Worm (Caenorhabditis elegans) whole organism, L1 larva: ENCODE measurements around the gene ctsa-3.2.

ENCODE experiments used
- ceh-82 ChIP-seq, 3 experiments: fragments of 150-350 bp in 1 of 3; sonication (generic microtip) in 2 of 3; optimal IDR thresholded peaks; 2 replicates each; lab custom pipeline; 2014 to 2017; ENCODE audit warnings: missing biosample characterization in 3 of 3, missing genetic modification characterization in 3 of 3
- ets-5 ChIP-seq: fragments of 200-800 bp; sonication (Bioruptor generic); IDR thresholded peaks from 2 replicates; pipeline ENCODE4 v1.3.6; 2022; ENCODE audit warnings: missing genetic modification characterization, missing compliant biosample characterization
- nhr-237 ChIP-seq: fragments of 150-350 bp; optimal IDR thresholded peaks from 2 replicates; lab custom pipeline; 2014; ENCODE audit warnings: missing biosample characterization, missing genetic modification characterization
- nhr-77 ChIP-seq: fragments of 150-350 bp; optimal IDR thresholded peaks from 2 replicates; lab custom pipeline; 2014; ENCODE audit warnings: missing biosample characterization, missing genetic modification characterization
- unc-130 ChIP-seq: fragments of 150-350 bp; optimal IDR thresholded peaks from 2 replicates; lab custom pipeline; 2017; ENCODE audit warnings: missing biosample characterization, missing genetic modification characterization, inconsistent platforms
- ztf-11 ChIP-seq, 2 experiments: sonication (generic microtip); optimal IDR thresholded peaks; 2 replicates each; lab custom pipeline; 2016 to 2017; ENCODE audit warnings: missing genetic modification characterization in 2 of 2, missing biosample characterization in 1 of 2, missing compliant biosample characterization in 1 of 2
- ztf-4 ChIP-seq: fragments of 150-350 bp; optimal IDR thresholded peaks from 2 replicates; lab custom pipeline; 2014; ENCODE audit warnings: missing biosample characterization, missing genetic modification characterization

- no peak for TF ChIP-seq ceh-82 (tag; optimal IDR thresholded peaks at IDR 0.05; lab: Kevin White, UChicago)
- TF ChIP-seq ets-5 (GFP tag; lab: Robert Waterston, UW) = no peak
- TF ChIP-seq nhr-77 (tag; lab: Kevin White, UChicago) = no peak
- no peak for TF ChIP-seq ztf-4 (tag; lab: Kevin White, UChicago)
- no peak for TF ChIP-seq nhr-237 (tag; lab: Kevin White, UChicago)
- no peak for TF ChIP-seq unc-130 (tag; lab: Kevin White, UChicago)
- no peak for TF ChIP-seq ztf-11 (tag; optimal IDR thresholded peaks at IDR 0.05; lab: Kevin White, UChicago)
Measured at ce11 chrII:9855620-9856019, 19.4 kb upstream of the ctsa-3.2 start, which contains the start of gene chil-4.
